Fruit fly (Drosophila melanogaster) whole organism, embryonic: Measurements from ENCODE around the gene Rcd5.

Experiments used
- Blimp-1 ChIP-seq: fragments of 200-800 bp; sonication (Bioruptor generic); optimal IDR thresholded peaks from 3 replicates; lab custom pipeline; 2018; ENCODE audit warnings: missing biosample characterization, missing genetic modification characterization, mild to moderate bottlenecking, moderate library complexity, missing genetic modification reagents
- CG18764 ChIP-seq: fragments of 200-800 bp; sonication (Bioruptor generic); optimal IDR thresholded peaks from 3 replicates; lab custom pipeline; 2016; ENCODE audit warnings: missing biosample characterization, missing genetic modification characterization
- CG8478 ChIP-seq: fragments of >200 bp; optimal IDR thresholded peaks from 2 replicates; lab custom pipeline; 2018
- E2f1 ChIP-seq: fragments of 200-800 bp; sonication (Bioruptor generic); IDR thresholded peaks from 2 replicates; pipeline ENCODE4 v1.3.6; 2022; ENCODE audit warnings: missing biosample characterization, missing genetic modification characterization
- Gsc ChIP-seq: fragments of 200-800 bp; sonication (Bioruptor generic); IDR thresholded peaks from 2 replicates; pipeline ENCODE4 v1.3.6; 2022; ENCODE audit warnings: missing biosample characterization, missing genetic modification characterization
- H2.0 ChIP-seq: fragments of 200-800 bp; sonication (Bioruptor generic); IDR thresholded peaks from 2 replicates; pipeline ENCODE4 v1.3.6; 2022; ENCODE audit warnings: missing biosample characterization, missing genetic modification characterization
- Hr39 ChIP-seq: fragments of >200 bp; optimal IDR thresholded peaks from 2 replicates; lab custom pipeline; 2017
- Hsf ChIP-seq: fragments of 200-800 bp; sonication (Bioruptor generic); optimal IDR thresholded peaks from 3 replicates; lab custom pipeline; 2016; ENCODE audit warnings: missing biosample characterization, missing genetic modification characterization
- Lpt ChIP-seq: fragments of >200 bp; optimal IDR thresholded peaks from 2 replicates; lab custom pipeline; 2018; ENCODE audit warnings: missing biosample characterization, missing genetic modification characterization
- dmrt11E ChIP-seq: fragments of 200-800 bp; sonication (Bioruptor generic); optimal IDR thresholded peaks from 3 replicates; lab custom pipeline; 2018; ENCODE audit warnings: missing biosample characterization, mild to moderate bottlenecking, missing genetic modification characterization, moderate library complexity
- grau ChIP-seq: fragments of 200-800 bp; optimal IDR thresholded peaks from 3 replicates; lab custom pipeline; 2019; ENCODE audit warnings: missing biosample characterization, mild to moderate bottlenecking, missing genetic modification characterization, moderate library complexity
- ken ChIP-seq: fragments of 200-800 bp; sonication (Bioruptor generic); IDR thresholded peaks from 3 replicates; pipeline ENCODE4 v1.3.6; 2022; ENCODE audit warnings: missing biosample characterization, missing genetic modification characterization
- pros ChIP-seq: fragments of 200-800 bp; sonication (Bioruptor generic); optimal IDR thresholded peaks from 3 replicates; lab custom pipeline; 2019; ENCODE audit warnings: missing biosample characterization, mild to moderate bottlenecking, missing genetic modification characterization, moderate library complexity
- zf30C ChIP-seq: fragments of 200-800 bp; sonication (Bioruptor generic); optimal IDR thresholded peaks from 3 replicates; lab custom pipeline; 2018; ENCODE audit warnings: missing biosample characterization, mild to moderate bottlenecking, missing genetic modification characterization

DNA sequence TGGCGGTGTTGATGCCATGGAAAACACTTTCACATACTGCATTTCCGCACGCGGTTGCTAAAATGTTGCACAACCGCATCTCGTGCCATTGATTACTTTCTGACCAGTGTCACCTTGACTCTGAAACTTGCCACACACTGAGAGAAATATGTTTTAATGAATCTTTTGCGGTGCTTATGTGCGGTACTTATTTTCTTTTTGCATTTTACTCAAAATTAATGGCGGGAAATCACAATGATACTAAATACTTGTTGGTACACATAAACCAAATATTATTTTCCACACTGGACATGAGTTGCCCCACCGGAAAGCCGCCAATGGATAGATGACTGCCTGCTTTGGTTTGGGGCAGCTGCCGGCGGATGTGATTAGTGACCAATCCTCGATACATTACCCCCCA is 16.5 kb downstream of the Rcd5 start:
- TF ChIP-seq dmrt11E, result no peak
- no peak for TF ChIP-seq Gsc (GFP tag; lab: Robert Waterston, UW)
- TF ChIP-seq ken, result no peak
- no peak for TF ChIP-seq Hsf (GFP tag; lab: Kevin White, UChicago)
- no peak for TF ChIP-seq H2.0 (GFP tag; lab: Robert Waterston, UW)
- no peak for TF ChIP-seq CG18764 (GFP tag; lab: Kevin White, UChicago)
- TF ChIP-seq zf30C (GFP tag; lab: Kevin White, UChicago), result no peak
- TF ChIP-seq grau, result no peak
- no peak for TF ChIP-seq CG8478 (lab: Kevin White, UChicago)
- TF ChIP-seq Blimp-1 (GFP tag; lab: Kevin White, UChicago), result no peak
- TF ChIP-seq Hr39 (lab: Kevin White, UChicago), result no peak
- no peak for TF ChIP-seq E2f1
- TF ChIP-seq pros (GFP tag; lab: Kevin White, UChicago), result no peak
- no peak for TF ChIP-seq Lpt (GFP tag; lab: Kevin White, UChicago)
